Worm (Caenorhabditis elegans) whole organism, L1 larva: ENCODE data around the gene Y32B12C.1.

ENCODE experiments used
- sox-4 ChIP-seq: sonication (generic microtip); optimal IDR thresholded peaks from 2 replicates; lab custom pipeline; 2016; ENCODE audit warnings: missing genetic modification characterization, missing compliant biosample characterization
- zag-1 ChIP-seq: fragments of 150-350 bp; optimal IDR thresholded peaks from 2 replicates; lab custom pipeline; 2014; ENCODE audit warnings: missing biosample characterization, missing genetic modification characterization

ce11 chrV:16588428-16588827, 18.0 kb upstream of the Y32B12C.1 start, which contains the start of gene srw-73:
- TF ChIP-seq zag-1 (tag; lab: Kevin White, UChicago) (no peak), sox-4 (tag; lab: Kevin White, UChicago) (no peak)
